Worm (Caenorhabditis elegans) whole organism, L4/young adult: ENCODE measurements around the gene ttr-1.

Experiments
- dao-5 ChIP-seq: sonication (generic microtip); optimal IDR thresholded peaks from 2 replicates; lab custom pipeline; 2016; ENCODE audit warnings: missing genotype, missing genetic modification characterization, moderate library complexity, missing compliant biosample characterization
- him-1 ChIP-seq: sonication (generic microtip); optimal IDR thresholded peaks from 2 replicates; lab custom pipeline; 2016; ENCODE audit warnings: missing genotype, missing genetic modification reagents, missing genetic modification characterization, missing compliant biosample characterization

- TF ChIP-seq dao-5 (tag; lab: Kevin White, UChicago): no peak
- TF ChIP-seq him-1 (tag; lab: Kevin White, UChicago): no peak
Measured at ce11 chrIII:9956665-9957401, 28.0 kb downstream of the ttr-1 start, which contains the start of gene alx-1.
